Worm (Caenorhabditis elegans): ENCODE data around the gene T05A8.1.
"Not testable (repeated sequence)": the region's sequence is repeated elsewhere in the genome, so short reads cannot be mapped to it uniquely, and the experiment has no call there.

T05A8.1 gene

DNA sequence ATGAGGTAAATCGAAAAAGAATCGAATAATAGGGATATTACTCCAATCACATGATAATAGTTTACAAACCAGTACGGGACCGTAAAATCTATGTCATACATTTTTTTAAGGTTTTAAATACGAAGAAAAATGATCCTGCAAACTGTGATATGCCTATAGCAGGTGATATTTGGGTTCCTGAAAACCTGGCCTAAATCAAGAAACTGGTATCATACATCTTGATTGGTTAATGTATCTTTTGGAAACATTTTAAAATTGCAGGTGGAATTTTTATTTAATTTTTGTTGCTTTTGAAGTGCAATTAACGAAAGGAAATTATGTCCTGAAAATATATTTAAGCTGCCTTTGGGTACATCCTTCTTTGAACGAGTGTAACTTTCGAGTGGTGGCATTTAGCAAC is 9.6 kb downstream of the T05A8.1 start, which contains the start of gene sri-61:
Gene sri-61 (minus strand): TSS at position 101 of the 400 bp plus-strand sequence.
- TF ChIP-seq med-1 (GFP tag; optimal IDR thresholded peaks at IDR 0.05; ENCODE audit: insufficient read depth): no peak
- no peak for TF ChIP-seq tab-1 (GFP tag; IDR thresholded peaks at IDR 0.05)
- TF ChIP-seq klf-2 (GFP tag; conservative IDR thresholded peaks at IDR 0.05): no peak
- TF ChIP-seq cog-1 (tag; optimal IDR thresholded peaks at IDR 0.05): no peak
- no peak for TF ChIP-seq flt-1 (GFP tag; IDR thresholded peaks at IDR 0.05)
- TF ChIP-seq T22C8.4 (GFP tag; IDR thresholded peaks at IDR 0.05): no peak
- TF ChIP-seq ztf-29 (GFP tag; IDR thresholded peaks at IDR 0.05): no peak
- TF ChIP-seq ref-1 (GFP tag; conservative IDR thresholded peaks at IDR 0.05): no peak
- no peak for TF ChIP-seq ztf-23 (GFP tag; IDR thresholded peaks at IDR 0.05)

DNA sequence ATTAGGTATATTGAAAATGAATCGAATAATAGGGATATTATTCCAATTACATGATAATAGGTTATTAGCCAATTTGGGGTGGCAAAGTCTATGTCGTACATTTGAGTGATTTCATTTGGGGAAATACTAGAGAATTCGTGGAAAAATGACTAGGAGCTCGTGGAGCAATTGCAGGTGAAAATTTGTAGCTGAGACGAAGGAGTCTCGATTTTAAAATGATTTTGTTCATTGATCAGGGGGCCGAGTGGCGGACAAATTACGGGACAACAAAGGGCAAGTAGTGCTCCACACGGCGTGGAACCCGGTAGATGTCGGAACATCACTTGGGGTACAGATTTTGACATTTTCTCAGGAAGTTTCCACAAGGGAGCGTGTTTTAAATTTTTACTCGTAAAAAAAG is 11.5 kb downstream of the T05A8.1 start, which contains the start of gene sri-62:
Gene sri-62 (minus strand): TSS at position 101 of the 400 bp plus-strand sequence.
- TF ChIP-seq ztf-23 (GFP tag; IDR thresholded peaks at IDR 0.05) (no peak), ztf-29 (GFP tag; IDR thresholded peaks at IDR 0.05) (no peak), klf-2 (GFP tag; conservative IDR thresholded peaks at IDR 0.05) (no peak), T22C8.4 (GFP tag; IDR thresholded peaks at IDR 0.05) (no peak), tab-1 (GFP tag; IDR thresholded peaks at IDR 0.05) (no peak), ref-1 (GFP tag; conservative IDR thresholded peaks at IDR 0.05) (no peak), med-1 (GFP tag; optimal IDR thresholded peaks at IDR 0.05; ENCODE audit: insufficient read depth) (no peak), cog-1 (tag; optimal IDR thresholded peaks at IDR 0.05) (no peak), flt-1 (GFP tag; IDR thresholded peaks at IDR 0.05) (no peak)

DNA sequence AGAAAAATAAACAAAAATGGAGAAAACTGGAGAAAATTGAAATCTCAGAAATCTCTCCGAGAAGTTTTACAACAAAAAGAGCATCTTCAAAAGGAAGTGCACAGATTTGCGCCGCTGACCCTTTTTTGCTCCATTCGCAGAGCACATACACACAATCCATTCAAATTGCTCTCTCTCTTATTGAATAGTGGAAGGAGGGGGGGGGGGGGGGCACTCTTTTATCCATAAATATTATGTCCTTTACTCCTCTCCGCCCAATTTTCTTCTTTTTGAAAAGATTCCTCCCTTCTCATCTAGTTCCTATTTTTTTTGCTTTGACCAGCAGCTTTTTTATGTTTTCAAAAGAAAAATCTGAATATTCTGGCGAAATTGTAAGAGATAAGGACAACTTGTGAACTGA is 14.8 kb downstream of the T05A8.1 start:
- TF ChIP-seq ztf-29 (GFP tag; IDR thresholded peaks at IDR 0.05) (no peak), ref-1 (GFP tag; conservative IDR thresholded peaks at IDR 0.05) (no peak), med-1 (GFP tag; optimal IDR thresholded peaks at IDR 0.05; ENCODE audit: insufficient read depth) (no peak), tab-1 (GFP tag; IDR thresholded peaks at IDR 0.05) (no peak), klf-2 (GFP tag; conservative IDR thresholded peaks at IDR 0.05) (no peak), T22C8.4 (GFP tag; IDR thresholded peaks at IDR 0.05) (no peak), ztf-23 (GFP tag; IDR thresholded peaks at IDR 0.05) (no peak), cog-1 (tag; optimal IDR thresholded peaks at IDR 0.05) (no peak), flt-1 (GFP tag; IDR thresholded peaks at IDR 0.05) (no peak)

ce11 chrII:2692476-2692875 is 17.4 kb downstream of the T05A8.1 start, which contains the start of gene set-11:
Gene set-11 (minus strand): TSS chrII:2692576.
- TF ChIP-seq ztf-29 (GFP tag; IDR thresholded peaks at IDR 0.05) (no peak), klf-2 (GFP tag; conservative IDR thresholded peaks at IDR 0.05) (no peak), tab-1 (GFP tag; IDR thresholded peaks at IDR 0.05) (no peak), T22C8.4 (GFP tag; IDR thresholded peaks at IDR 0.05) (no peak), cog-1 (tag; optimal IDR thresholded peaks at IDR 0.05) (no peak), ztf-23 (GFP tag; IDR thresholded peaks at IDR 0.05) (no peak), ref-1 (GFP tag; conservative IDR thresholded peaks at IDR 0.05) (no peak), flt-1 (GFP tag; IDR thresholded peaks at IDR 0.05) (no peak), med-1 (GFP tag; optimal IDR thresholded peaks at IDR 0.05; ENCODE audit: insufficient read depth) (no peak)

DNA sequence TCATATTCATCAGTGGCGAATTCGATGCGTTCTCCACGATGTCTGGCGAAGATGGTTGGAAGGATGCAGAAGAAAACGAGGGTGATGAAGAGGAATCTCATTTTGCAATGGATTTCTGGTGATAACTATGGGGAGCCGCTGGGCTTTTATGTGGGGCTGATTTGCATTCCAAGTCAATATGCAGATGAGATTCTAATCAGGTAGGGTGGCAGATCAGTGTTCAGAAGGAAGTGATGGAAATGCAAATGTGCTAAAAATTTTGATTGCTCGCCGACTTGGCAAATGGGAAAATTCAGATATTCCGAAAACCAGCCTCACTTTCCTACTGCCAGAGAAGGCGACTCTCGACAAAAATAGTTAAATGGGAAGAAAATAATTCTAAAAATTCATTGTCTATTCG is 19.8 kb downstream of the T05A8.1 start, which contains the start of gene nspf-3:
Gene nspf-3 (minus strand): TSS at position 101 of the 400 bp plus-strand sequence.
- no peak for TF ChIP-seq T22C8.4 (GFP tag; IDR thresholded peaks at IDR 0.05)
- no peak for TF ChIP-seq med-1 (GFP tag; optimal IDR thresholded peaks at IDR 0.05; ENCODE audit: insufficient read depth)
- TF ChIP-seq tab-1 (GFP tag; IDR thresholded peaks at IDR 0.05): no peak
- no peak for TF ChIP-seq flt-1 (GFP tag; IDR thresholded peaks at IDR 0.05)
- TF ChIP-seq ztf-29 (GFP tag; IDR thresholded peaks at IDR 0.05): no peak
- TF ChIP-seq ref-1 (GFP tag; conservative IDR thresholded peaks at IDR 0.05): no peak
- no peak for TF ChIP-seq cog-1 (tag; optimal IDR thresholded peaks at IDR 0.05)
- no peak for TF ChIP-seq klf-2 (GFP tag; conservative IDR thresholded peaks at IDR 0.05)
- no peak for TF ChIP-seq ztf-23 (GFP tag; IDR thresholded peaks at IDR 0.05)

ce11 chrII:2688616-2689015 is 21.2 kb downstream of the T05A8.1 start, which contains the start of gene nspf-2:
Gene nspf-2 (plus strand): TSS chrII:2688916.
- not testable (repeated sequence) for TF ChIP-seq klf-2 (GFP tag; conservative IDR thresholded peaks at IDR 0.05); ztf-23 (GFP tag; IDR thresholded peaks at IDR 0.05); med-1 (GFP tag; optimal IDR thresholded peaks at IDR 0.05; ENCODE audit: insufficient read depth)

DNA sequence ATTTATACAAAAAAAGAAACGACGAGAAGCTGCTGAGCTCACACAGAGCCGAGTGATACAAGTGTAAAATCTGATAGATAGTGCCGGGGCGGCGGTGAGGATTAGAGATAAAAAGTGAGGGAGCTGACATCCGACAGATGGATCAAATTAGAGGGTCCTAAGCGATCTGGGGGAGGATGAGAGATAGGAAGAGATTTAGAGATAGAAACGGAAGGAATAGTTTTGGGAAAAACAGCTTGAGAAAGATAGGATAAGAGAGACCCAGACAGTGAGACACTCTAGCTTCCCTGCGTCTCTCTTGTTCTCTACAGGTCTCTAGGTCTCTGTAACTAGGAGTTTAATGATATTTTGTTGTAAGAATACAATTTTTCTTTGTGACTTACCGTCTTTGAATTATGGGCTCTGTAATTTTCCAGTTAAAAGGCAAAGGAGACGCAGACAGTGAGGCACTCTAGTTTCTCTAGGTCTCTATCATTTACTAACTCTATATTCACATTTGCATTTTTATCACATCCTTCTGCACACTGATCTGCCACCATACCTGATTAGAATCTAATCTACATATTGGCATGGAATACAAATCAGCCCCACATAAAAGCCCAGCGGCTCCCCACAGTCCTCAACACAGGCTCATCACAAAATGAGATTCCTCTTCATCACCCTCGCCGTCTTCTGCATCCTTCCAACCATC is 22.7 kb downstream of the T05A8.1 start, which contains the start of the genes sup-9 and nspf-1:
Gene sup-9 (minus strand): TSS at position 43 of the 691 bp plus-strand sequence.
Gene nspf-1 (plus strand): TSS at position 641 of the 691 bp plus-strand sequence.
- TF ChIP-seq ztf-23 (GFP tag; IDR thresholded peaks at IDR 0.05) (no peak), ztf-29 (GFP tag; IDR thresholded peaks at IDR 0.05) (no peak), cog-1 (tag; optimal IDR thresholded peaks at IDR 0.05) (no peak), med-1 (GFP tag; optimal IDR thresholded peaks at IDR 0.05; ENCODE audit: insufficient read depth) (no peak), klf-2 (GFP tag; conservative IDR thresholded peaks at IDR 0.05) (no peak), flt-1 (GFP tag; IDR thresholded peaks at IDR 0.05) (no peak), tab-1 (GFP tag; IDR thresholded peaks at IDR 0.05) (no peak), T22C8.4 (GFP tag; IDR thresholded peaks at IDR 0.05) (no peak), ref-1 (GFP tag; conservative IDR thresholded peaks at IDR 0.05) (no peak)

ce11 chrII:2684783-2685182 is 25.1 kb downstream of the T05A8.1 start:
- TF ChIP-seq med-1 (GFP tag; optimal IDR thresholded peaks at IDR 0.05; ENCODE audit: insufficient read depth): no peak
- no peak for TF ChIP-seq flt-1 (GFP tag; IDR thresholded peaks at IDR 0.05)
- no peak for TF ChIP-seq ztf-29 (GFP tag; IDR thresholded peaks at IDR 0.05)
- TF ChIP-seq T22C8.4 (GFP tag; IDR thresholded peaks at IDR 0.05): no peak
- TF ChIP-seq ztf-23 (GFP tag; IDR thresholded peaks at IDR 0.05): no peak
- TF ChIP-seq ref-1 (GFP tag; conservative IDR thresholded peaks at IDR 0.05): no peak
- TF ChIP-seq cog-1 (tag; optimal IDR thresholded peaks at IDR 0.05): no peak
- no peak for TF ChIP-seq klf-2 (GFP tag; conservative IDR thresholded peaks at IDR 0.05)
- TF ChIP-seq tab-1 (GFP tag; IDR thresholded peaks at IDR 0.05): no peak

DNA sequence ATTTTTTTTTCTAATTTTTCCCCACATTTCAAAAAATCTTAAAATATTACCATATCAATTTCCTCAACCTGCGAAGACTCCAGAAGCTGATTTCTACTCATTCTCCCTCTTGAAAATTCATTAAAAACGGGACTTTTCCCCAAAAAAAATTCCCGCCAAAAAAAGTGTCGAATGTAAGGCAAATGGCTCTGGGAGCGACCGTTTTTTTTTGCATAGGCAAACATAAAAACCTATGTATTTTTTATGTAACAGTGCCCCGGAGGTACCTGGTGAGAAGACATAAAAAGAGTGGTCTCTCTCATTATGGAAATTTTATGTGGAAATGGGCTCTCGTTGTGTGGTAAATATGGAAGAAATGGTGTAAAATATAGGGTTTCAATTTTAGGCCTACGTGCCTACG is 25.6 kb downstream of the T05A8.1 start, which contains the start of gene ceh-87:
Gene ceh-87 (minus strand): TSS at position 101 of the 400 bp plus-strand sequence.
- no peak for TF ChIP-seq med-1 (GFP tag; optimal IDR thresholded peaks at IDR 0.05; ENCODE audit: insufficient read depth)
- TF ChIP-seq ztf-29 (GFP tag; IDR thresholded peaks at IDR 0.05): no peak
- no peak for TF ChIP-seq klf-2 (GFP tag; conservative IDR thresholded peaks at IDR 0.05)
- TF ChIP-seq ztf-23 (GFP tag; IDR thresholded peaks at IDR 0.05): no peak
- TF ChIP-seq cog-1 (tag; optimal IDR thresholded peaks at IDR 0.05): no peak
- TF ChIP-seq ref-1 (GFP tag; conservative IDR thresholded peaks at IDR 0.05): no peak
- no peak for TF ChIP-seq tab-1 (GFP tag; IDR thresholded peaks at IDR 0.05)
- TF ChIP-seq flt-1 (GFP tag; IDR thresholded peaks at IDR 0.05): no peak
- no peak for TF ChIP-seq T22C8.4 (GFP tag; IDR thresholded peaks at IDR 0.05)

All from whole organism, midembryonic.